Fruit fly (Drosophila melanogaster) whole organism, wandering third instar larva: ENCODE results near the gene indra.

Source experiments
- Abd-B ChIP-seq: fragments of >200 bp; optimal IDR thresholded peaks from 2 replicates; lab custom pipeline; 2017; ENCODE audit warnings: missing biosample characterization, missing genetic modification characterization
- Dif ChIP-seq: fragments of 200-275, 200-300 bp; sonication (Bioruptor generic); optimal IDR thresholded peaks from 2 replicates; lab custom pipeline; 2018; ENCODE audit warnings: missing biosample characterization, missing genetic modification characterization; ENCODE audit not compliant: partially characterized antibody
- HLH106 ChIP-seq: fragments of 200-800 bp; optimal IDR thresholded peaks from 3 replicates; lab custom pipeline; 2019; ENCODE audit warnings: missing biosample characterization, mild to moderate bottlenecking, missing genetic modification characterization, moderate library complexity
- N ChIP-seq: fragments of >200 bp; optimal IDR thresholded peaks from 2 replicates; lab custom pipeline; 2018; ENCODE audit warnings: missing biosample characterization, missing external identifiers, missing genetic modification characterization
- br ChIP-seq: fragments of 200-800 bp; sonication (Bioruptor generic); optimal IDR thresholded peaks from 2 replicates; lab custom pipeline; 2016; ENCODE audit warnings: missing biosample characterization, missing genetic modification characterization
- dmrt93B ChIP-seq: fragments of 200-800 bp; sonication (Bioruptor generic); optimal IDR thresholded peaks from 2 replicates; lab custom pipeline; 2018; ENCODE audit warnings: missing biosample characterization, mild to moderate bottlenecking, missing genetic modification characterization
- dsf ChIP-seq: sonication (Bioruptor generic); optimal IDR thresholded peaks from 2 replicates; lab custom pipeline; 2016; ENCODE audit warnings: missing biosample characterization, missing genetic modification characterization, borderline replicate concordance
- foxo ChIP-seq, 2 experiments: fragments of 200-800 bp; sonication (Bioruptor generic); optimal IDR thresholded peaks; 2 replicates in 1 of 2; 3 replicates in 1 of 2; lab custom pipeline; 2016 to 2017; ENCODE audit warnings: missing biosample characterization in 2 of 2, missing genetic modification characterization in 2 of 2
- fru ChIP-seq: fragments of 200-800 bp; sonication (Bioruptor generic); optimal IDR thresholded peaks from 3 replicates; lab custom pipeline; 2016; ENCODE audit warnings: missing biosample characterization, mild to moderate bottlenecking, missing genetic modification characterization
- lola ChIP-seq: fragments of >200 bp; optimal IDR thresholded peaks from 2 replicates; lab custom pipeline; 2017; ENCODE audit warnings: missing biosample characterization, missing genetic modification characterization
- pan ChIP-seq: fragments of >200 bp; optimal IDR thresholded peaks from 2 replicates; lab custom pipeline; 2017
- psq ChIP-seq: fragments of 200-800 bp; sonication (Bioruptor generic); optimal IDR thresholded peaks from 3 replicates; lab custom pipeline; 2017; ENCODE audit warnings: missing biosample characterization, mild to moderate bottlenecking, missing genetic modification characterization, moderate library complexity
- rgr ChIP-seq: fragments of 200-800 bp; sonication (Bioruptor generic); optimal IDR thresholded peaks from 3 replicates; lab custom pipeline; 2016; ENCODE audit warnings: missing biosample characterization, mild to moderate bottlenecking, missing genetic modification characterization

DNA sequence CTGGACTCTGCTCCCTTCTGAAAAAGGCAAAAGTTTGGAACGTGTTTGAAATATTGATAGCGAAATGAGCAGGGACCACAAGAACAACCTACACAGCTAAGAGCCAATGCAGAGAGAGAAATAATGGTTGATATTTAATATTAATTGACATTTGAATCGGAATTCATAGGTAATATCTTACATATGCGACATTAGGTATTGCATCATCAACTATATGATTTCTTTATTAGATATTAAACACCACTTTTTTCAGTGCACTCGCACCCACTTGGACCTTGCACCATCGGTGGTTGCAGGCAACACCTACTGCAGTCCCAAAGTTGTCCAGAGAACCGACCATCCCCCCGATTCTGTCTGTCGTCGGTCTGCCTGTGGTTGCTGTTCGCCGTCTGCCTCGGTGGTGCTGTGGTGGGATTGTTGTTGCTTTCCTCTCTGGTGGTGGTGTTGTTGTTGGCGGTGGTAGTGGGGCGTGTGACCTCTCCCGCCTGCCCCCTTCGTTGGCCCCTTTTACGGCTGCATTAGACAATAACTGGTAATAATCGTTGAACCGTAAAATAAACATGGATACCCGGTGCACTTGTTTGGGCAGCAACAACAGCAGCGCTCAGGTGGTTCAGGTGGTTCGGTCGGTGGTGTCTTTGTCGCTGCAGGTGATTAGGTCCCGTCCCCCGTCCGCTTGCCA, 36.8 kb upstream of the indra start:
- TF ChIP-seq fru (GFP tag; lab: Kevin White, UChicago) = peak; percentile 81
- TF ChIP-seq Dif (GFP tag; lab: Kevin White, UChicago) = no peak
- TF ChIP-seq HLH106 = peak; percentile 80
- TF ChIP-seq rgr (GFP tag; lab: Kevin White, UChicago) = peak; percentile 75
- no peak for TF ChIP-seq Abd-B (GFP tag; lab: Kevin White, UChicago)
- peak; percentile 40 for TF ChIP-seq dmrt93B
- no peak for TF ChIP-seq pan (lab: Kevin White, UChicago)
- TF ChIP-seq br (GFP tag; lab: Kevin White, UChicago) = peak; percentile 76
- TF ChIP-seq lola = no peak
- peak; percentile 70 for TF ChIP-seq psq
- peak; percentile 25 for TF ChIP-seq dsf (GFP tag; lab: Kevin White, UChicago)
- peak in 1 of 2 experiments; percentile 71 for TF ChIP-seq foxo (GFP tag; optimal IDR thresholded peaks at IDR 0.05; lab: Kevin White, UChicago)
- no peak for TF ChIP-seq N (GFP tag; lab: Kevin White, UChicago)
